Fruit fly (Drosophila melanogaster) whole organism, embryonic: ENCODE results near the gene lilli.
A peak's percentile ranks its signal among the peaks of the same experiment; 100 is the strongest.

Experiments
- Atf-2 ChIP-seq: fragments of 200-800 bp; sonication (Bioruptor generic); optimal IDR thresholded peaks from 2 replicates; lab custom pipeline; 2016; ENCODE audit warnings: missing biosample characterization, missing genetic modification characterization
- B-H1 ChIP-seq: fragments of 200-800 bp; sonication (Bioruptor generic); IDR thresholded peaks from 3 replicates; pipeline ENCODE4 v1.3.6; 2022; ENCODE audit warnings: missing biosample characterization, missing genetic modification characterization
- CG10321 ChIP-seq: fragments of 200-800 bp; sonication (Bioruptor generic); IDR thresholded peaks from 2 replicates; pipeline ENCODE4 v1.3.6; 2022; ENCODE audit warnings: missing biosample characterization, missing genetic modification characterization
- CG11247 ChIP-seq: fragments of 200-800 bp; sonication (Bioruptor generic); IDR thresholded peaks from 2 replicates; pipeline ENCODE4 v1.3.6; 2022; ENCODE audit warnings: missing biosample characterization, missing genetic modification characterization
- CG11398 ChIP-seq: fragments of 200-800 bp; sonication (Bioruptor generic); optimal IDR thresholded peaks from 2 replicates; lab custom pipeline; 2016; ENCODE audit warnings: missing biosample characterization, missing genetic modification characterization
- CG1529 ChIP-seq: fragments of 200-800 bp; sonication (Bioruptor generic); optimal IDR thresholded peaks from 3 replicates; lab custom pipeline; 2018; ENCODE audit warnings: missing biosample characterization, missing genetic modification characterization
- CG1602 ChIP-seq: fragments of 200-800 bp; sonication (Bioruptor generic); optimal IDR thresholded peaks from 3 replicates; lab custom pipeline; 2016; ENCODE audit warnings: missing biosample characterization, missing genetic modification characterization
- CG1647 ChIP-seq: fragments of 200-800 bp; sonication (Bioruptor generic); optimal IDR thresholded peaks from 3 replicates; lab custom pipeline; 2016; ENCODE audit warnings: missing biosample characterization, missing genetic modification characterization
- CG17186 ChIP-seq: fragments of 200-800 bp; sonication (Bioruptor generic); optimal IDR thresholded peaks from 3 replicates; lab custom pipeline; 2017; ENCODE audit warnings: missing biosample characterization, missing genetic modification reagents, missing genetic modification characterization
- CG2202 ChIP-seq: fragments of 200-800 bp; sonication (Bioruptor generic); optimal IDR thresholded peaks from 2 replicates; lab custom pipeline; 2018; ENCODE audit warnings: missing biosample characterization, mild to moderate bottlenecking, missing genetic modification characterization
- CG2889 ChIP-seq: fragments of 200-800 bp; sonication (Bioruptor generic); IDR thresholded peaks from 3 replicates; pipeline ENCODE4 v1.3.6; 2022; ENCODE audit warnings: missing biosample characterization, missing genetic modification characterization
- CG31224 ChIP-seq: fragments of 200-800 bp; sonication (Bioruptor generic); IDR thresholded peaks from 2 replicates; pipeline ENCODE4 v1.3.6; 2022; ENCODE audit warnings: missing biosample characterization, missing genetic modification characterization
- CG31365 ChIP-seq: fragments of 200-800 bp; sonication (Bioruptor generic); optimal IDR thresholded peaks from 2 replicates; lab custom pipeline; 2018; ENCODE audit warnings: missing biosample characterization, mild to moderate bottlenecking, missing genetic modification characterization
- CG3407 ChIP-seq: fragments of 200-800 bp; sonication (Bioruptor generic); optimal IDR thresholded peaks from 2 replicates; lab custom pipeline; 2018; ENCODE audit warnings: missing biosample characterization, mild to moderate bottlenecking, missing genetic modification characterization
- CG34376 ChIP-seq: fragments of 200-800 bp; sonication (Bioruptor generic); optimal IDR thresholded peaks from 2 replicates; lab custom pipeline; 2018; ENCODE audit warnings: missing biosample characterization, mild to moderate bottlenecking, missing genetic modification characterization
- CG3726 ChIP-seq: fragments of 200-800 bp; sonication (Bioruptor generic); IDR thresholded peaks from 3 replicates; pipeline ENCODE4, ENCODE4 v1.3.6; 2022; ENCODE audit warnings: missing biosample characterization, missing genetic modification characterization
- CG4424 ChIP-seq: fragments of 200-800 bp; sonication (Bioruptor generic); optimal IDR thresholded peaks from 3 replicates; lab custom pipeline; 2016; ENCODE audit warnings: missing biosample characterization, missing genetic modification characterization
- CG6175 ChIP-seq: fragments of 200-800 bp; sonication (Bioruptor generic); IDR thresholded peaks from 3 replicates; pipeline ENCODE4 v1.3.6; 2022; ENCODE audit warnings: missing biosample characterization, missing genetic modification characterization
- CG8359 ChIP-seq: fragments of 200-800 bp; sonication (Bioruptor generic); optimal IDR thresholded peaks from 2 replicates; lab custom pipeline; 2017; ENCODE audit warnings: missing biosample characterization, mild to moderate bottlenecking, missing genetic modification characterization, borderline replicate concordance
- Camta ChIP-seq: fragments of 200-800 bp; sonication (Bioruptor generic); optimal IDR thresholded peaks from 2 replicates; lab custom pipeline; 2016; ENCODE audit warnings: missing biosample characterization, missing genetic modification characterization
- CoRest ChIP-seq: fragments of 200-800 bp; sonication (Bioruptor generic); optimal IDR thresholded peaks from 3 replicates; lab custom pipeline; 2018; ENCODE audit warnings: missing biosample characterization, mild to moderate bottlenecking, missing genetic modification characterization, moderate library complexity
- Deaf1 ChIP-seq: fragments of 200-800 bp; optimal IDR thresholded peaks from 3 replicates; lab custom pipeline; 2019; ENCODE audit warnings: missing biosample characterization, mild to moderate bottlenecking, missing genetic modification characterization, moderate library complexity
- Dip3 ChIP-seq: fragments of 200-800 bp; sonication (Bioruptor generic); optimal IDR thresholded peaks from 3 replicates; lab custom pipeline; 2016; ENCODE audit warnings: missing biosample characterization, missing genetic modification characterization
- E2f1 ChIP-seq: fragments of 200-800 bp; sonication (Bioruptor generic); IDR thresholded peaks from 2 replicates; pipeline ENCODE4 v1.3.6; 2022; ENCODE audit warnings: missing biosample characterization, missing genetic modification characterization
- ERR ChIP-seq: fragments of 200-800 bp; sonication (Bioruptor generic); optimal IDR thresholded peaks from 2 replicates; lab custom pipeline; 2016; ENCODE audit warnings: missing biosample characterization, missing genetic modification characterization
- GATAe ChIP-seq: fragments of 200-800 bp; sonication (Bioruptor generic); conservative IDR thresholded peaks from 2 replicates; pipeline ENCODE4 v1.3.6; 2022; ENCODE audit warnings: missing biosample characterization, missing genetic modification characterization
- HHEX ChIP-seq: fragments of 200-800 bp; sonication (Bioruptor generic); optimal IDR thresholded peaks from 3 replicates; lab custom pipeline; 2017; ENCODE audit warnings: missing biosample characterization, mild to moderate bottlenecking, missing genetic modification characterization, missing genetic modification reagents
- HmgZ ChIP-seq: fragments of 200-800 bp; sonication (Bioruptor generic); optimal IDR thresholded peaks from 2 replicates; lab custom pipeline; 2018; ENCODE audit warnings: missing biosample characterization, mild to moderate bottlenecking, missing genetic modification characterization
- Hr51 ChIP-seq, 2 experiments: fragments of 200-800 bp; sonication (Bioruptor generic); optimal IDR thresholded peaks; 2 replicates in 1 of 2; 3 replicates in 1 of 2; lab custom pipeline; 2016 to 2018; ENCODE audit warnings: missing biosample characterization in 2 of 2, missing genetic modification characterization in 2 of 2, mild to moderate bottlenecking in 1 of 2, moderate library complexity in 1 of 2
- Jarid2 ChIP-seq: fragments of 200-800 bp; sonication (Bioruptor generic); optimal IDR thresholded peaks from 3 replicates; lab custom pipeline; 2017; ENCODE audit warnings: mild to moderate bottlenecking, missing biosample characterization, missing genetic modification reagents, missing genetic modification characterization
- Nf-YC ChIP-seq: fragments of 200-800 bp; optimal IDR thresholded peaks from 3 replicates; lab custom pipeline; 2019; ENCODE audit warnings: missing biosample characterization, mild to moderate bottlenecking, missing genetic modification characterization, moderate library complexity
- Optix ChIP-seq: fragments of 200-800 bp; sonication (Bioruptor generic); IDR thresholded peaks from 3 replicates; pipeline ENCODE4 v1.3.6; 2022; ENCODE audit warnings: missing biosample characterization, missing genetic modification characterization
- ac ChIP-seq: fragments of 200-800 bp; sonication (Bioruptor generic); optimal IDR thresholded peaks from 3 replicates; lab custom pipeline; 2017; ENCODE audit warnings: missing biosample characterization, mild to moderate bottlenecking, missing genetic modification characterization
- al ChIP-seq: fragments of 200-800 bp; sonication (Bioruptor generic); IDR thresholded peaks from 2 replicates; pipeline ENCODE4 v1.3.6; 2022; ENCODE audit warnings: missing biosample characterization, missing genetic modification characterization
- ase ChIP-seq: fragments of 200-800 bp; sonication (Bioruptor generic); IDR thresholded peaks from 3 replicates; pipeline ENCODE4 v1.3.6; 2022; ENCODE audit warnings: missing biosample characterization, missing genetic modification characterization
- btn ChIP-seq: fragments of 200-800 bp; sonication (Bioruptor generic); optimal IDR thresholded peaks from 2 replicates; lab custom pipeline; 2016; ENCODE audit warnings: missing biosample characterization, missing genetic modification characterization
- dpn ChIP-seq, 2 experiments: fragments of 200-800 bp; sonication (Bioruptor generic); optimal IDR thresholded peaks; 3 replicates each; lab custom pipeline; 2016; ENCODE audit warnings: missing biosample characterization in 2 of 2, missing genetic modification characterization in 2 of 2
- esg ChIP-seq: fragments of 200-800 bp; sonication (Bioruptor generic); conservative IDR thresholded peaks from 2 replicates; pipeline ENCODE4 v1.3.6; 2022; ENCODE audit warnings: missing biosample characterization, missing genetic modification characterization
- fd96Cb ChIP-seq: fragments of 200-800 bp; sonication (Bioruptor generic); optimal IDR thresholded peaks from 2 replicates; lab custom pipeline; 2018; ENCODE audit warnings: missing biosample characterization, mild to moderate bottlenecking, missing genetic modification characterization, moderate library complexity
- grn ChIP-seq: fragments of 200-800 bp; sonication (Bioruptor generic); optimal IDR thresholded peaks from 3 replicates; lab custom pipeline; 2017; ENCODE audit warnings: missing biosample characterization, missing genetic modification characterization
- hkb ChIP-seq, 2 experiments: fragments of 200-800 bp in 1 of 2; fragments of >200 bp in 1 of 2; sonication (Bioruptor generic) in 1 of 2; IDR thresholded peaks in 1 of 2; optimal IDR thresholded peaks in 1 of 2; 2 replicates each; pipeline versions ENCODE4 v1.3.6 to Lab custom; 2017 to 2022; ENCODE audit warnings: missing biosample characterization in 1 of 2, missing genetic modification characterization in 1 of 2
- maf-S ChIP-seq: fragments of 200-800 bp; sonication (Bioruptor generic); optimal IDR thresholded peaks from 2 replicates; lab custom pipeline; 2016; ENCODE audit warnings: missing biosample characterization, missing genetic modification characterization
- mam ChIP-seq: fragments of 200-800 bp; sonication (Bioruptor generic); optimal IDR thresholded peaks from 3 replicates; lab custom pipeline; 2016; ENCODE audit warnings: missing biosample characterization, missing genetic modification characterization
- nerfin-1 ChIP-seq: fragments of 200-800 bp; sonication (Bioruptor generic); optimal IDR thresholded peaks from 3 replicates; lab custom pipeline; 2019; ENCODE audit warnings: missing biosample characterization, mild to moderate bottlenecking, missing genetic modification characterization, moderate library complexity
- odd ChIP-seq: fragments of 200-800 bp; sonication (Bioruptor generic); optimal IDR thresholded peaks from 2 replicates; lab custom pipeline; 2017; ENCODE audit warnings: missing biosample characterization, mild to moderate bottlenecking, missing genetic modification characterization
- pros ChIP-seq: fragments of 200-800 bp; sonication (Bioruptor generic); optimal IDR thresholded peaks from 3 replicates; lab custom pipeline; 2019; ENCODE audit warnings: missing biosample characterization, mild to moderate bottlenecking, missing genetic modification characterization, moderate library complexity
- row ChIP-seq: fragments of 200-800 bp; sonication (Bioruptor generic); IDR thresholded peaks from 3 replicates; pipeline ENCODE4 v1.3.6; 2022; ENCODE audit warnings: missing biosample characterization, missing genetic modification characterization
- salm ChIP-seq: fragments of 200-800 bp; sonication (Bioruptor generic); optimal IDR thresholded peaks from 2 replicates; lab custom pipeline; 2018; ENCODE audit warnings: missing biosample characterization, mild to moderate bottlenecking, missing genetic modification characterization
- sna ChIP-seq: fragments of 200-800 bp; sonication (Bioruptor generic); IDR thresholded peaks from 2 replicates; pipeline ENCODE4 v1.3.6; 2022; ENCODE audit warnings: missing biosample characterization, missing genetic modification characterization; ENCODE audit not compliant: partially characterized antibody
- tna ChIP-seq: fragments of 200-800 bp; sonication (Bioruptor generic); IDR thresholded peaks from 2 replicates; pipeline ENCODE4 v1.3.6; 2022; ENCODE audit warnings: missing biosample characterization, missing genetic modification characterization; ENCODE audit not compliant: partially characterized antibody
- toy ChIP-seq: fragments of 200-800 bp; sonication (Bioruptor generic); IDR thresholded peaks from 2 replicates; pipeline ENCODE4 v1.3.6; 2022; ENCODE audit warnings: missing biosample characterization, missing genetic modification characterization
- zfh2 ChIP-seq: fragments of 200-800 bp; sonication (Bioruptor generic); optimal IDR thresholded peaks from 2 replicates; lab custom pipeline; 2016; ENCODE audit warnings: missing biosample characterization, missing genetic modification characterization

The lilli gene

DNA sequence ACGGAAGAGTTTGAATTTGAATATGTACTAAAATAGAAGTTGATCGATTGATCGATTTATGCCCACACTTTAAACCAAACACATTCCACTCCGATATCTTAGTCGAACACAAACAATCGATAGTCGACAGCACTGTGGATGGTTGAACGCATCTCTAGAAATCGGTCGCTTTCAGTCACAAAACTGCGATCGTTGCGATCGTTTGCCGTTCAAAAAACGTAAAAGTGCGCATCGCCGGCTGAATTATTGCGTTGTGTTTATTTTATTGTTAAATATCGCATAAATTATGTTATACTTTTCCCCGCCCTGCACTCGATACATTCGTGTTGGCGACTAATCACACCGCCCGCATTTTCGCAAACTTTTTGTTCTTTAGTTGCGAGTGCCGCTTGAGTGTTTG is 113.4 kb downstream of the lilli start, which contains the start of gene Ccdc85 (continued):
- TF ChIP-seq row (GFP tag; lab: Robert Waterston, UW) (peak; percentile 21; the same call in 1 of the 3 replicates), CG4424 (GFP tag; lab: Kevin White, UChicago) (no peak), esg (GFP tag; lab: Robert Waterston, UW) (no peak), CG11247 (no peak), Nf-YC (tag; lab: Kevin White, UChicago) (no peak), CG17186 (GFP tag; lab: Kevin White, UChicago) (peak; percentile 43), CG34376 (GFP tag; lab: Kevin White, UChicago) (peak; percentile 5), CG1602 (GFP tag; lab: Kevin White, UChicago) (no peak), ERR (GFP tag; lab: Kevin White, UChicago) (peak; percentile 15), Jarid2 (GFP tag; lab: Kevin White, UChicago) (peak; percentile 94), odd (GFP tag; lab: Kevin White, UChicago) (no peak), GATAe (GFP tag; lab: Robert Waterston, UW) (no peak), ac (GFP tag; lab: Kevin White, UChicago) (no peak), CoRest (no peak), sna (peak; percentile 96), mam (no peak), maf-S (GFP tag; lab: Kevin White, UChicago) (no peak), CG3407 (GFP tag; lab: Kevin White, UChicago) (no peak), E2f1 (no peak), ase (GFP tag; lab: Robert Waterston, UW) (no peak), salm (tag; lab: Kevin White, UChicago) (no peak), CG11398 (GFP tag; lab: Kevin White, UChicago) (no peak), CG1529 (GFP tag; lab: Kevin White, UChicago) (no peak), CG31365 (no peak), hkb (optimal IDR thresholded peaks at IDR 0.05; lab: Kevin White, UChicago) (no peak), hkb (GFP tag; IDR thresholded peaks at IDR 0.05; lab: Robert Waterston, UW) (0 out of 2 replicates have a peak, but pooled peaks have one; percentile 7), CG2202 (tag; lab: Kevin White, UChicago) (no peak), zfh2 (GFP tag; lab: Kevin White, UChicago) (no peak), HHEX (GFP tag; lab: Kevin White, UChicago) (no peak), grn (no peak), nerfin-1 (tag; lab: Kevin White, UChicago) (no peak), CG6175 (no peak), CG2889 (no peak), CG8359 (GFP tag; lab: Kevin White, UChicago) (no peak), CG3726 (GFP tag; lab: Robert Waterston, UW) (no peak), tna (GFP tag; lab: Robert Waterston, UW) (peak; percentile 100), fd96Cb (tag; lab: Kevin White, UChicago) (no peak), pros (GFP tag; lab: Kevin White, UChicago) (no peak), toy (GFP tag; lab: Robert Waterston, UW) (no peak), Camta (GFP tag; lab: Kevin White, UChicago) (no peak), Atf-2 (GFP tag; lab: Kevin White, UChicago) (no peak), HmgZ (tag; lab: Kevin White, UChicago) (peak; percentile 58), CG1647 (GFP tag; lab: Kevin White, UChicago) (no peak), al (GFP tag; lab: Robert Waterston, UW) (no peak), CG31224 (GFP tag; lab: Robert Waterston, UW) (no peak), Optix (GFP tag; lab: Robert Waterston, UW) (no peak), Deaf1 (tag; lab: Kevin White, UChicago) (no peak), Dip3 (no peak), dpn (GFP tag; optimal IDR thresholded peaks at IDR 0.05; lab: Kevin White, UChicago) (no peak), CG10321 (GFP tag; lab: Robert Waterston, UW) (no peak), Hr51 (GFP tag; optimal IDR thresholded peaks at IDR 0.05; lab: Kevin White, UChicago) (no peak), btn (GFP tag; lab: Kevin White, UChicago) (no peak), B-H1 (GFP tag; lab: Robert Waterston, UW) (no peak)
